Worm (Caenorhabditis elegans) whole organism, young adult: Measurements from ENCODE around the gene Y62H9A.9.

Experiments used
- B0019.2 ChIP-seq: fragments of 200-800 bp; sonication (Bioruptor generic); conservative IDR thresholded peaks from 2 replicates; pipeline ENCODE4 v1.3.6; 2022; ENCODE audit warnings: missing genetic modification reagents, missing genetic modification characterization, missing compliant biosample characterization
- D2030.7 ChIP-seq: fragments of 200-800 bp; sonication (Bioruptor generic); IDR thresholded peaks from 2 replicates; pipeline ENCODE4 v1.3.6; 2022; ENCODE audit warnings: missing genetic modification reagents, missing genetic modification characterization, missing compliant biosample characterization
- F22D6.2 ChIP-seq: sonication (generic microtip); optimal IDR thresholded peaks from 2 replicates; lab custom pipeline; 2016; ENCODE audit warnings: mild to moderate bottlenecking, missing genetic modification characterization, missing compliant biosample characterization
- F37B4.10 ChIP-seq: fragments of 200-800 bp; sonication (Bioruptor generic); IDR thresholded peaks from 2 replicates; pipeline ENCODE4 v1.3.6; 2022; ENCODE audit warnings: missing genetic modification characterization, missing compliant biosample characterization
- F39B2.1 ChIP-seq: fragments of 200-800 bp; sonication (Bioruptor generic); IDR thresholded peaks from 2 replicates; pipeline ENCODE4 v1.3.6; 2022; ENCODE audit warnings: missing genetic modification reagents, missing genetic modification characterization, missing compliant biosample characterization
- F52B5.7 ChIP-seq: sonication (generic microtip); optimal IDR thresholded peaks from 2 replicates; lab custom pipeline; 2016; ENCODE audit warnings: mild to moderate bottlenecking, missing genetic modification characterization, missing compliant biosample characterization
- F57A8.1 ChIP-seq: fragments of 200-800 bp; sonication (Bioruptor generic); optimal IDR thresholded peaks from 2 replicates; lab custom pipeline; 2018; ENCODE audit warnings: mild to moderate bottlenecking, missing genetic modification characterization, moderate library complexity, missing compliant biosample characterization
- Y79H2A.3 ChIP-seq: fragments of 200-800 bp; sonication (Bioruptor generic); conservative IDR thresholded peaks from 2 replicates; pipeline ENCODE4 v1.3.6; 2022; ENCODE audit warnings: missing genetic modification reagents, missing genetic modification characterization, missing compliant biosample characterization
- Y95B8A.8 ChIP-seq: fragments of 200-800 bp; sonication (Bioruptor generic); IDR thresholded peaks from 2 replicates; pipeline ENCODE4 v1.3.6; 2022; ENCODE audit warnings: missing genetic modification reagents, missing genetic modification characterization, missing compliant biosample characterization
- ZK185.1 ChIP-seq: sonication (generic microtip); optimal IDR thresholded peaks from 2 replicates; lab custom pipeline; 2016; ENCODE audit warnings: mild to moderate bottlenecking, missing genetic modification characterization, missing compliant biosample characterization; ENCODE audit not compliant: poor library complexity, severe bottlenecking
- attf-3 ChIP-seq: fragments of 200-800 bp; sonication (Bioruptor generic); conservative IDR thresholded peaks from 2 replicates; pipeline ENCODE4 v1.3.6; 2022; ENCODE audit warnings: missing genetic modification reagents, missing genetic modification characterization, missing compliant biosample characterization
- attf-5 ChIP-seq: fragments of 200-800 bp; sonication (Bioruptor generic); optimal IDR thresholded peaks from 2 replicates; lab custom pipeline; 2018; ENCODE audit warnings: mild to moderate bottlenecking, missing genetic modification characterization, missing compliant biosample characterization
- cebp-1 ChIP-seq, 2 experiments: fragments of 200-800 bp in 1 of 2; sonication (Bioruptor generic) in 1 of 2; sonication (generic microtip) in 1 of 2; IDR thresholded peaks in 1 of 2; optimal IDR thresholded peaks in 1 of 2; 2 replicates each; pipeline versions ENCODE4 v1.3.6 to Lab custom; 2017 to 2022; ENCODE audit warnings: missing compliant biosample characterization in 2 of 2, missing genetic modification characterization in 2 of 2, mild to moderate bottlenecking in 1 of 2, missing genetic modification reagents in 1 of 2, moderate library complexity in 1 of 2
- ceh-27 ChIP-seq: fragments of 200-800 bp; sonication (Bioruptor generic); optimal IDR thresholded peaks from 2 replicates; lab custom pipeline; 2018; ENCODE audit warnings: mild to moderate bottlenecking, missing genetic modification characterization, moderate library complexity, missing compliant biosample characterization
- ceh-40 ChIP-seq: fragments of 200-800 bp; sonication (Bioruptor generic); IDR thresholded peaks from 2 replicates; pipeline ENCODE4 v1.3.6; 2022; ENCODE audit warnings: missing genetic modification characterization, missing compliant biosample characterization
- ceh-58 ChIP-seq: fragments of 200-800 bp; sonication (Bioruptor generic); IDR thresholded peaks from 2 replicates; pipeline ENCODE4 v1.3.6; 2022; ENCODE audit warnings: missing genetic modification characterization, missing compliant biosample characterization
- dpff-1 ChIP-seq: sonication (generic microtip); optimal IDR thresholded peaks from 2 replicates; lab custom pipeline; 2017; ENCODE audit warnings: mild to moderate bottlenecking, missing genetic modification characterization, missing compliant biosample characterization
- dpl-1 ChIP-seq: fragments of 150-350 bp; optimal IDR thresholded peaks from 2 replicates; lab custom pipeline; 2014; ENCODE audit warnings: missing biosample characterization, missing genetic modification reagents, missing genetic modification characterization
- ets-4 ChIP-seq: fragments of 200-800 bp; sonication (Bioruptor generic); optimal IDR thresholded peaks from 2 replicates; lab custom pipeline; 2018; ENCODE audit warnings: mild to moderate bottlenecking, missing genetic modification characterization, missing compliant biosample characterization
- fkh-3 ChIP-seq: sonication (generic microtip); optimal IDR thresholded peaks from 2 replicates; lab custom pipeline; 2016; ENCODE audit warnings: mild to moderate bottlenecking, missing genetic modification characterization, missing compliant biosample characterization
- hlh-12 ChIP-seq: sonication (generic microtip); optimal IDR thresholded peaks from 2 replicates; lab custom pipeline; 2016; ENCODE audit warnings: missing genetic modification characterization, missing compliant biosample characterization
- hlh-26 ChIP-seq: fragments of 200-800 bp; sonication (Bioruptor generic); conservative IDR thresholded peaks from 2 replicates; pipeline ENCODE4 v1.3.6; 2022; ENCODE audit warnings: missing genetic modification reagents, missing genetic modification characterization, missing compliant biosample characterization
- lin-54 ChIP-seq: fragments of 200-800 bp; sonication (Bioruptor generic); optimal IDR thresholded peaks from 2 replicates; lab custom pipeline; 2018; ENCODE audit warnings: mild to moderate bottlenecking, missing genetic modification characterization, missing compliant biosample characterization
- madf-10 ChIP-seq: sonication (generic microtip); optimal IDR thresholded peaks from 2 replicates; lab custom pipeline; 2016; ENCODE audit warnings: mild to moderate bottlenecking, missing genetic modification characterization, missing compliant biosample characterization
- madf-6 ChIP-seq: fragments of 200-800 bp; sonication (Bioruptor generic); IDR thresholded peaks from 2 replicates; pipeline ENCODE4 v1.3.6; 2022; ENCODE audit warnings: missing genetic modification reagents, missing genetic modification characterization, missing compliant biosample characterization
- nfyb-1 ChIP-seq: fragments of 200-800 bp; sonication (Bioruptor generic); IDR thresholded peaks from 2 replicates; pipeline ENCODE4 v1.3.6; 2022; ENCODE audit warnings: missing genetic modification reagents, missing genetic modification characterization, missing compliant biosample characterization
- nhr-27 ChIP-seq: fragments of 200-800 bp; sonication (Bioruptor generic); optimal IDR thresholded peaks from 2 replicates; lab custom pipeline; 2018; ENCODE audit warnings: mild to moderate bottlenecking, missing genetic modification characterization, moderate library complexity, missing compliant biosample characterization
- nhr-90 ChIP-seq: sonication (generic microtip); optimal IDR thresholded peaks from 2 replicates; lab custom pipeline; 2016; ENCODE audit warnings: missing genotype, mild to moderate bottlenecking, missing genetic modification characterization, missing compliant biosample characterization
- rpc-1 ChIP-seq, 2 experiments: fragments of 150-350 bp in 1 of 2; sonication (generic microtip) in 1 of 2; optimal IDR thresholded peaks; 2 replicates each; lab custom pipeline; 2014 to 2018; ENCODE audit warnings: missing biosample characterization in 1 of 2, missing genetic modification characterization in 1 of 2, missing genetic modification reagents in 1 of 2, missing genotype in 1 of 2
- sptf-2 ChIP-seq: fragments of 200-800 bp; sonication (Bioruptor generic); optimal IDR thresholded peaks from 2 replicates; lab custom pipeline; 2018; ENCODE audit warnings: mild to moderate bottlenecking, missing genetic modification characterization, missing compliant biosample characterization
- tbx-9 ChIP-seq: sonication (generic microtip); optimal IDR thresholded peaks from 2 replicates; lab custom pipeline; 2016; ENCODE audit warnings: borderline replicate concordance, missing genetic modification characterization, inconsistent platforms, missing compliant biosample characterization
- unc-62 ChIP-seq: fragments of 150-350 bp; optimal IDR thresholded peaks from 2 replicates; lab custom pipeline; 2014; ENCODE audit warnings: missing biosample characterization, missing genetic modification reagents, missing genetic modification characterization
- zfh-2 ChIP-seq: fragments of 200-800 bp; sonication (Bioruptor generic); conservative IDR thresholded peaks from 2 replicates; pipeline ENCODE4 v1.3.6; 2022; ENCODE audit warnings: missing genetic modification reagents, missing genetic modification characterization, missing compliant biosample characterization
- zim-3 ChIP-seq: sonication (generic microtip); optimal IDR thresholded peaks from 2 replicates; lab custom pipeline; 2017; ENCODE audit warnings: mild to moderate bottlenecking, missing genetic modification characterization, moderate library complexity, missing compliant biosample characterization
- ztf-26 ChIP-seq: sonication (generic microtip); optimal IDR thresholded peaks from 2 replicates; lab custom pipeline; 2017; ENCODE audit warnings: missing genetic modification characterization, missing compliant biosample characterization

Gene Y62H9A.9

DNA sequence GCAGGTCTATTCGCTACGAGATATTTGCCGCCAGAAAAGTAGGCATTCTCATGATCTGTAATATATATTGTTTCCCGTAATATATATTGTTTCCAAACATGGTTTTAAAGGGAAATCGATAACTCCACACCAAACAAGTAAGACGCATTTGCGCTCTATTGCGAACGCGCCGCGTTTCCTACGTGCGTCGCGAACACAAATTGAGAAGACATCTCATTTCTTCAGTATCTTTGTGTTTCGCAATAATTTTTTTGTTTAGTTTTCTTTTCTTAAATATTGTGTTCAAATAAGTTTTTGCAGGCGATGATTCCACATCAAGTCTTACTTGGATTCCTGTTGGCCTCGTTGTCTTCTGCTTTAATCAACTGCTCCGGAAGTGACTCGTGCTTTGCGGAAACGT, 32.9 kb downstream of the Y62H9A.9 start, which contains the start of gene F54F7.6 (continued):
- TF ChIP-seq sptf-2, result no peak

DNA sequence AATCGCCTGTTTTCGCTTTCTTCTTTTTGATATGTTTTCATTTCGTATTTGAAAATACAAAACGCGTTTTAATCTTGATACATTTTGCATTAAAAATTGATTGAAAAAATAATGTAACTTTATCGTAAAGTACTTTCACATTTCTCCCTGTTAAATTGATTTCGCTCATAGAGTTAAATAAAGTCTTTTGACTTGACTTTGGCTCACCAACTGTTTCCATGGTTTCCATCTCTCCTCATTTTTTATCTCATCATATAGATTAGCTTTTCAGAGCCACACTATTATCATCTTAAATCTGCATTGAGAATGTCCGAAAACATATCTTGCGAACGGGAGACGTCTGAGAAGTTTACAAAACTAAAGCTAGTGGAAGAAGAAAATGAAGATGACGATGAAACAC, 34.6 kb downstream of the Y62H9A.9 start, which contains the start of gene F54F7.10:
Gene F54F7.10 (plus strand): TSS at position 301 of the 400 bp plus-strand sequence.
- TF ChIP-seq ceh-58 (GFP tag; lab: Robert Waterston, UW), result no peak
- TF ChIP-seq F52B5.7, result no peak
- TF ChIP-seq attf-3, result no peak
- TF ChIP-seq attf-5 (GFP tag; lab: Kevin White, UChicago), result no peak
- no peak for TF ChIP-seq ceh-27 (GFP tag; lab: Kevin White, UChicago)
- TF ChIP-seq ZK185.1 (tag; lab: Kevin White, UChicago), result no peak
- no peak for TF ChIP-seq Y95B8A.8 (GFP tag; lab: Robert Waterston, UW)
- no peak for TF ChIP-seq fkh-3 (tag; lab: Kevin White, UChicago)
- TF ChIP-seq unc-62 (GFP tag; lab: Kevin White, UChicago), result no peak
- no peak for TF ChIP-seq dpl-1
- no peak for TF ChIP-seq zim-3
- no peak for TF ChIP-seq lin-54 (GFP tag; lab: Kevin White, UChicago)
- TF ChIP-seq nhr-90 (tag; lab: Kevin White, UChicago), result no peak
- no peak for TF ChIP-seq Y79H2A.3
- TF ChIP-seq, all 124 proteins: peak for 0

DNA sequence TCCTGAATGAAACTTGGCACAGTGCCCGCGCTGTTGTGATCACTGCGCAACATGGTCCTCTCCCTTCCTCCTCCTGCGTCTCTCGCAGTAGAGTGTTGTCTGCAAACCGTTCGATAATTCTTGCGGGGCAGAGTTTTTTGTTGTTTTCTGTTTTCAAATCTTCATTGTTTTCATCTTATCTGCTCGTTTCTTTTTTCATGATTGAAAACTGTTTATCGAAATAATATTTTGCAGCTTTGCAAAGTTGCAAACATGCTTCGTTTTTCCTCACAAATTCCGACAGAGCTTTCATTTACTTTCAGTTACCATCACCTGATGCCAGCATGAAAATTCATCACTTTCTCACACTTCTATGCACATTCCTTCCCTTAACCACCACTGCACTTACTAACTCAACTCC, 40.8 kb downstream of the Y62H9A.9 start, which contains the start of gene mes-1:
Gene mes-1 (plus strand): TSS at position 301 of the 400 bp plus-strand sequence.
- TF ChIP-seq B0019.2 (GFP tag; lab: Robert Waterston, UW), result no peak
- TF ChIP-seq cebp-1 (GFP tag; IDR thresholded peaks at IDR 0.05; lab: Robert Waterston, UW), result no peak
- no peak for TF ChIP-seq cebp-1 (tag; optimal IDR thresholded peaks at IDR 0.05; lab: Kevin White, UChicago)
- TF ChIP-seq rpc-1 (optimal IDR thresholded peaks at IDR 0.05; lab: Kevin White, UChicago), result no peak
- TF ChIP-seq rpc-1 (tag; optimal IDR thresholded peaks at IDR 0.05; lab: Kevin White, UChicago), result no peak
- no peak for TF ChIP-seq dpff-1 (tag; lab: Kevin White, UChicago)
- no peak for TF ChIP-seq F22D6.2 (tag; lab: Kevin White, UChicago)
- TF ChIP-seq D2030.7, result no peak

DNA sequence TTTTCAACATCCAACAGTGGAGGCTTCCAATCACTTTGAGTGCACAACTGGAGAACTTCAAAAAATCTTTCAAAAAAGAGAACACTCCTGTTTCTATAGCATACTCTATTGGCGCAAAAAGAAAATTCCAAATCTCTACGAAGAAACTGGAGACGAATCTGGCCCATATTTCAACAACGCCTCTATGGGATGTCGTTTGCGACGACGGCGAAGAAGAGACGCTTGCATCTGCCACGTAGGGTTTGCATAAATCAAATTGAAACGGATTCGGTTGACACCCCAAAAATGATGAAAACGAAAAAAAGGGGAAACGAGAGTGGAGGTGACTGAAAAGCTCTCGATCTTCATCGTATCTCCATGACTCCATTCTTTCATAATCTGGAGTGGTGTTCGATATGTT, 41.7 kb downstream of the Y62H9A.9 start:
- TF ChIP-seq nhr-27 (tag; lab: Kevin White, UChicago) (no peak), hlh-12 (tag; lab: Kevin White, UChicago) (no peak), ceh-40 (GFP tag; lab: Robert Waterston, UW) (no peak), nfyb-1 (GFP tag; lab: Robert Waterston, UW) (no peak), ceh-27 (GFP tag; lab: Kevin White, UChicago) (no peak), madf-6 (GFP tag; lab: Robert Waterston, UW) (no peak), ztf-26 (tag; lab: Kevin White, UChicago) (no peak), F57A8.1 (GFP tag; lab: Kevin White, UChicago) (no peak), zfh-2 (GFP tag; lab: Robert Waterston, UW) (no peak), madf-10 (tag; lab: Kevin White, UChicago) (no peak), tbx-9 (tag; lab: Kevin White, UChicago) (no peak), F39B2.1 (GFP tag; lab: Robert Waterston, UW) (no peak), dpl-1 (no peak), ets-4 (GFP tag; lab: Kevin White, UChicago) (no peak), F37B4.10 (GFP tag; lab: Robert Waterston, UW) (no peak), ZK185.1 (tag; lab: Kevin White, UChicago) (no peak), hlh-26 (GFP tag; lab: Robert Waterston, UW) (no peak)
